Worm (Caenorhabditis elegans) whole organism, L3 larva: Measurements from ENCODE around the gene plpp-1.2.

Experiments used
- R02D3.7 ChIP-seq: fragments of 150-350 bp; optimal IDR thresholded peaks from 2 replicates; lab custom pipeline; 2014; ENCODE audit warnings: missing biosample characterization, missing genetic modification characterization
- ZK546.5 ChIP-seq: sonication (generic microtip); optimal IDR thresholded peaks from 2 replicates; lab custom pipeline; 2017; ENCODE audit warnings: missing biosample characterization, missing genetic modification characterization
- aly-2 ChIP-seq: fragments of 150-350 bp; optimal IDR thresholded peaks from 2 replicates; lab custom pipeline; 2014; ENCODE audit warnings: missing biosample characterization, missing genetic modification characterization
- ama-1 ChIP-seq: fragments of 150-350 bp; optimal IDR thresholded peaks from 2 replicates; lab custom pipeline; 2018
- ceh-16 ChIP-seq: sonication (generic microtip); optimal IDR thresholded peaks from 2 replicates; lab custom pipeline; 2017; ENCODE audit warnings: missing biosample characterization, missing genetic modification characterization
- ceh-28 ChIP-seq: fragments of 150-350 bp; optimal IDR thresholded peaks from 2 replicates; lab custom pipeline; 2014; ENCODE audit warnings: missing biosample characterization, missing genetic modification reagents, missing genetic modification characterization
- ceh-82 ChIP-seq: fragments of 150-350 bp; optimal IDR thresholded peaks from 2 replicates; lab custom pipeline; 2014; ENCODE audit warnings: missing biosample characterization, missing genetic modification characterization
- ceh-9 ChIP-seq: sonication (generic microtip); optimal IDR thresholded peaks from 2 replicates; lab custom pipeline; 2018; ENCODE audit warnings: missing biosample characterization, missing genetic modification characterization
- daf-12 ChIP-seq: fragments of 150-350 bp; optimal IDR thresholded peaks from 2 replicates; lab custom pipeline; 2014; ENCODE audit warnings: missing biosample characterization, missing genetic modification reagents, missing genetic modification characterization
- egl-27 ChIP-seq: sonication (generic microtip); optimal IDR thresholded peaks from 4 replicates; lab custom pipeline; 2017; ENCODE audit warnings: missing biosample characterization, missing genetic modification reagents, missing genetic modification characterization
- egl-5 ChIP-seq: fragments of 150-350 bp; optimal IDR thresholded peaks from 2 replicates; lab custom pipeline; 2017; ENCODE audit warnings: missing biosample characterization, missing genetic modification reagents, missing genetic modification characterization, inconsistent platforms
- elt-1 ChIP-seq: fragments of 150-350 bp; optimal IDR thresholded peaks from 2 replicates; lab custom pipeline; 2014; ENCODE audit warnings: missing biosample characterization, missing genetic modification characterization
- elt-2 ChIP-seq: sonication (generic microtip); optimal IDR thresholded peaks from 2 replicates; lab custom pipeline; 2016; ENCODE audit warnings: missing genetic modification reagents, mild to moderate bottlenecking, missing genetic modification characterization, missing compliant biosample characterization
- elt-3 ChIP-seq, 3 experiments: fragments of 150-350 bp in 1 of 3; sonication (generic microtip) in 2 of 3; optimal IDR thresholded peaks; 2 replicates in 2 of 3; 4 replicates in 1 of 3; lab custom pipeline; 2014 to 2017; ENCODE audit warnings: missing biosample characterization in 3 of 3, missing genetic modification characterization in 3 of 3
- eor-1 ChIP-seq, 2 experiments: fragments of 150-350 bp; optimal IDR thresholded peaks; 2 replicates each; lab custom pipeline; 2014 to 2018; ENCODE audit warnings: missing biosample characterization in 2 of 2, missing genetic modification characterization in 2 of 2
- fkh-10 ChIP-seq: sonication (generic microtip); optimal IDR thresholded peaks from 2 replicates; lab custom pipeline; 2017; ENCODE audit warnings: missing biosample characterization, missing genetic modification reagents, missing genetic modification characterization
- fkh-2 ChIP-seq: fragments of 150-350 bp; optimal IDR thresholded peaks from 2 replicates; lab custom pipeline; 2014; ENCODE audit warnings: missing biosample characterization, missing genetic modification reagents, missing genetic modification characterization
- fos-1 ChIP-seq: fragments of 150-350 bp; optimal IDR thresholded peaks from 2 replicates; lab custom pipeline; 2014; ENCODE audit warnings: missing biosample characterization, missing genetic modification characterization
- hmg-11 ChIP-seq: sonication (generic microtip); optimal IDR thresholded peaks from 2 replicates; lab custom pipeline; 2016; ENCODE audit warnings: missing genetic modification characterization, missing compliant biosample characterization
- jun-1 ChIP-seq: fragments of 150-350 bp; optimal IDR thresholded peaks from 2 replicates; lab custom pipeline; 2014; ENCODE audit warnings: missing biosample characterization, missing genetic modification reagents, missing genetic modification characterization
- lin-15B ChIP-seq: fragments of 150-350 bp; optimal IDR thresholded peaks from 2 replicates; lab custom pipeline; 2014; ENCODE audit warnings: missing biosample characterization, missing genetic modification characterization
- lin-39 ChIP-seq: fragments of 150-350 bp; optimal IDR thresholded peaks from 2 replicates; lab custom pipeline; 2018; ENCODE audit warnings: missing biosample characterization, missing genetic modification reagents, missing genetic modification characterization
- lsy-12 ChIP-seq: sonication (generic microtip); optimal IDR thresholded peaks from 2 replicates; lab custom pipeline; 2016; ENCODE audit warnings: mild to moderate bottlenecking, missing genetic modification characterization, missing compliant biosample characterization
- mdl-1 ChIP-seq: fragments of 150-350 bp; optimal IDR thresholded peaks from 2 replicates; lab custom pipeline; 2014; ENCODE audit warnings: missing biosample characterization, missing genetic modification characterization
- mml-1 ChIP-seq: fragments of 150-350 bp; sonication (generic microtip); optimal IDR thresholded peaks from 3 replicates; lab custom pipeline; 2014; ENCODE audit warnings: missing biosample characterization, missing genetic modification characterization
- nfya-1 ChIP-seq: sonication (generic microtip); optimal IDR thresholded peaks from 2 replicates; lab custom pipeline; 2017; ENCODE audit warnings: missing genetic modification characterization, mild to moderate bottlenecking, missing compliant biosample characterization, antibody characterized with exemption, moderate library complexity; ENCODE audit not compliant: insufficient read depth
- nhr-11 ChIP-seq: fragments of 150-350 bp; optimal IDR thresholded peaks from 2 replicates; lab custom pipeline; 2014; ENCODE audit warnings: missing biosample characterization, missing genetic modification characterization
- nhr-12 ChIP-seq: fragments of 150-350 bp; optimal IDR thresholded peaks from 2 replicates; lab custom pipeline; 2014; ENCODE audit warnings: missing biosample characterization, missing genetic modification characterization
- nhr-23 ChIP-seq: fragments of 150-350 bp; optimal IDR thresholded peaks from 2 replicates; lab custom pipeline; 2014; ENCODE audit warnings: missing biosample characterization, missing genetic modification reagents, missing genetic modification characterization
- nhr-237 ChIP-seq: fragments of 150-350 bp; optimal IDR thresholded peaks from 2 replicates; lab custom pipeline; 2014; ENCODE audit warnings: missing biosample characterization, missing genetic modification characterization
- nhr-25 ChIP-seq: sonication (generic microtip); optimal IDR thresholded peaks from 2 replicates; lab custom pipeline; 2017; ENCODE audit warnings: missing biosample characterization, missing genetic modification characterization
- nhr-28 ChIP-seq: fragments of 150-350 bp; optimal IDR thresholded peaks from 2 replicates; lab custom pipeline; 2014; ENCODE audit warnings: missing biosample characterization, missing genetic modification characterization
- nhr-43 ChIP-seq: sonication (generic microtip); optimal IDR thresholded peaks from 2 replicates; lab custom pipeline; 2016; ENCODE audit warnings: mild to moderate bottlenecking, missing genetic modification characterization, missing compliant biosample characterization; ENCODE audit not compliant: poor library complexity, severe bottlenecking
- nhr-67 ChIP-seq: fragments of 150-350 bp; optimal IDR thresholded peaks from 2 replicates; lab custom pipeline; 2014; ENCODE audit warnings: missing biosample characterization, missing genetic modification characterization
- nhr-76 ChIP-seq: fragments of 150-350 bp; sonication (generic microtip); optimal IDR thresholded peaks from 5 replicates; lab custom pipeline; 2014; ENCODE audit warnings: missing biosample characterization, missing genetic modification characterization
- nhr-77 ChIP-seq: fragments of 150-350 bp; optimal IDR thresholded peaks from 2 replicates; lab custom pipeline; 2014; ENCODE audit warnings: missing biosample characterization, missing genetic modification characterization
- pha-4 ChIP-seq: fragments of 150-350 bp; optimal IDR thresholded peaks from 2 replicates; lab custom pipeline; 2014; ENCODE audit warnings: missing biosample characterization, missing genetic modification reagents, missing genetic modification characterization
- pqm-1 ChIP-seq: fragments of 150-350 bp; optimal IDR thresholded peaks from 2 replicates; lab custom pipeline; 2017; ENCODE audit warnings: missing biosample characterization, missing genetic modification characterization, inconsistent platforms
- sea-2 ChIP-seq: fragments of 150-350 bp; sonication (generic microtip); optimal IDR thresholded peaks from 4 replicates; lab custom pipeline; 2014; ENCODE audit warnings: missing biosample characterization, missing genetic modification reagents, missing genetic modification characterization
- snpc-4 ChIP-seq: fragments of 150-350 bp; optimal IDR thresholded peaks from 2 replicates; lab custom pipeline; 2014; ENCODE audit warnings: missing biosample characterization, missing genetic modification characterization
- tbx-2 ChIP-seq: sonication (generic microtip); optimal IDR thresholded peaks from 2 replicates; lab custom pipeline; 2016; ENCODE audit warnings: mild to moderate bottlenecking, missing genetic modification characterization, missing compliant biosample characterization
- unc-39 ChIP-seq: sonication (generic microtip); optimal IDR thresholded peaks from 4 replicates; lab custom pipeline; 2017; ENCODE audit warnings: missing biosample characterization, missing genetic modification characterization
- unc-62 ChIP-seq: fragments of 150-350 bp; sonication (generic microtip); optimal IDR thresholded peaks from 4 replicates; lab custom pipeline; 2014; ENCODE audit warnings: missing biosample characterization, missing genetic modification reagents, missing genetic modification characterization
- zag-1 ChIP-seq: fragments of 150-350 bp; optimal IDR thresholded peaks from 2 replicates; lab custom pipeline; 2014; ENCODE audit warnings: missing biosample characterization, missing genetic modification characterization
- ztf-11 ChIP-seq: fragments of 150-350 bp; optimal IDR thresholded peaks from 2 replicates; lab custom pipeline; 2014; ENCODE audit warnings: missing biosample characterization, missing genetic modification characterization
- ztf-4 ChIP-seq: fragments of 150-350 bp; optimal IDR thresholded peaks from 2 replicates; lab custom pipeline; 2014; ENCODE audit warnings: missing biosample characterization, missing genetic modification characterization

plpp-1.2 gene

DNA sequence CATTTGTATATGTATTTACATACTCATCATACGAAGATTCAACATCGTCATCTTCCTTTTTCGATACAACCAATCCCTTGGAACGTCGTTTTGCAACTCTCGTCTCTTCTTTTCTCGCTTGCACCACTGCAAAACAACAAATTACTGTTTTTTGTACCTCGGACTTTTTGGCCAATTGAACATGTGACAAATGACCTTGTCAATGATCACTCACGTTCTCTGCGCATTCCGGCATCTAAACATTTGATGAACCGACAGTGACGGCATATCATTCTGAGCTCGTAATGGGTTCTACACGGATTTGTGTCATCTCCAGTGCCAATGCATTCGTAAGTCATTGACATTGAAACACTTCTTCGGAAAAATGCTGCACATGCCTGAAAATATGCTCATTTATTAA lies 37.1 kb upstream of the plpp-1.2 start:
- TF ChIP-seq snpc-4 (tag; lab: Kevin White, UChicago) (no peak), nhr-25 (peak; percentile 29), lsy-12 (tag; lab: Kevin White, UChicago) (no peak), elt-1 (tag; lab: Kevin White, UChicago) (no peak), nhr-23 (tag; lab: Kevin White, UChicago) (peak; percentile 15)
- TF ChIP-seq, all 47 proteins: peak for 2

DNA sequence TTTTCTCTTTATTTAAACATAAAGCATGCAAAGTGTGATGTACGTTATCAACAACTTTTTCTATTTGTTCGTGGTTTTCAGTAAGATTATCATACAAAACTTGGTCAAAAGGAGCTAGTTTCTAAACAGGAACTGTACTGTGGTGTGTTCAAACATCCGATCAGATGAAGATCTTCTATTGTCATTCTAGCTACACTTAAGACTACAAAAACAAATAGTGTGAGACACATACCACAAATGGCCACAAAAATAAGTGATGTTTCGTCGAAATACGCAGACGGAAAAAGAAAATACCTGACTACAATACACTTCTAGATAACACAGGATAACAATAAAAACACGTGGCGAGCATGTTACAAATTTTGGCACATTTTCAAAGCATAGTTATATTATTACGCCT lies 36.6 kb upstream of the plpp-1.2 start:
- no peak for TF ChIP-seq mdl-1 (tag; lab: Kevin White, UChicago)
- no peak for TF ChIP-seq nfya-1
- TF ChIP-seq nhr-25, result peak; percentile 52
- no peak for TF ChIP-seq nhr-77 (tag; lab: Kevin White, UChicago)
- no peak for TF ChIP-seq ztf-11
- peak; percentile 9 for TF ChIP-seq pqm-1 (tag; lab: Kevin White, UChicago)
- no peak for TF ChIP-seq fkh-2
- TF ChIP-seq unc-39 (tag; lab: Kevin White, UChicago), result no peak
- TF ChIP-seq nhr-23 (tag; lab: Kevin White, UChicago), result peak; percentile 14
- peak; percentile 53 for TF ChIP-seq elt-2 (tag; lab: Kevin White, UChicago)
- TF ChIP-seq, all 47 proteins: peak for 4

DNA sequence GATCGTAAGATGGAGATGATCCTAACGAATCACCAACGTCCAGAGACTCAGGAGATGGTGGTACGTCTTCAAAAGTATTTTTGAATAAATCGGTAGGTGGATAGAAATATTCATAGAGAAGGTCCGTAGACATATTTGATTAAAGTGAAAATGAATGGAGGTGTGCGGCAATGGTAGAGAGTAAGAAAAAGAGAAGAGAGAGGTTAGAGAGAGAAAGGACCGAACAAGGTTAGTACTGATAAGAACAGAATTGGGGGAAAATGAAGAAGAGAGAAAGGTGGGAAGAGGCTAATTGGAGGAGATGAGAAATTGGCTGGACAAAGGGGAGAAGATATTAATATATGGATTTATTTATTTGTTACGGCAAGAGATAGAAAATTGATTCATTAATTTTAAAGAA lies 35.6 kb upstream of the plpp-1.2 start, which contains the start of gene nhr-22:
TSS of gene nhr-22 (minus strand) at position 137 of the 400 bp plus-strand sequence.
- TF ChIP-seq eor-1 (tag; optimal IDR thresholded peaks at IDR 0.05; lab: Kevin White, UChicago), result no peak
- TF ChIP-seq elt-2 (tag; lab: Kevin White, UChicago), result peak; percentile 37
- no peak for TF ChIP-seq fkh-2

DNA sequence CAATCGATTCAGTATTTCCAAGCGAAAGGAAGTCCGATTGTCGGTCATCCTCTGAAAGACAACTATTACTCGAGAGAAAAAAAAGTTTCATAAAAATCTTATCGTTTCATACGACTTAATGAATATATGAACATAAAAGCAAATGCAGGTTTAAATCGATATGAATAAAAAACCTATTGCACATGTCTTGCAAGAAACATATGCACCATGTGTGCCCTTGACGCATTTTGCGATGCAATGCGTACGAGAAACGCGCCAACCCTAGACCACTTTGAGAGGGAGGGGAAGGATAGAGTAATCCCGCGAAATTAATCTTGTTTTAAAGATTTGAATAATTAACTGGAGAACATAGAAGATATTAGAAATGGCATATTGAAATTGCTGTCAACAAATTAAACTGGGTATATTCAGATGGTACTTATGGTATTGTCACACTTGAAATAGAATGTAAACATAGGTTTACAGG lies 31.9 kb upstream of the plpp-1.2 start, which contains the start of gene atg-16.2:
TSS of gene atg-16.2 (minus strand) at position 51 of the 466 bp plus-strand sequence.
- no peak for TF ChIP-seq daf-12
- TF ChIP-seq ztf-11, result no peak
- no peak for TF ChIP-seq unc-39 (tag; lab: Kevin White, UChicago)
- TF ChIP-seq elt-2 (tag; lab: Kevin White, UChicago), result peak; percentile 39
- TF ChIP-seq tbx-2 (tag; lab: Kevin White, UChicago), result no peak
- TF ChIP-seq ceh-82 (tag; lab: Kevin White, UChicago), result no peak
- TF ChIP-seq nhr-12 (tag; lab: Kevin White, UChicago), result no peak
- TF ChIP-seq egl-5, result peak; percentile 12
- TF ChIP-seq sea-2, result no peak
- no peak for TF ChIP-seq fos-1 (tag; lab: Kevin White, UChicago)
- no peak for TF ChIP-seq nhr-237 (tag; lab: Kevin White, UChicago)
- TF ChIP-seq nhr-25, result peak; percentile 71
- TF ChIP-seq pha-4 (tag; lab: Kevin White, UChicago), result peak; percentile 84
- no peak for TF ChIP-seq nhr-11 (tag; lab: Kevin White, UChicago)
- TF ChIP-seq eor-1 (tag; optimal IDR thresholded peaks at IDR 0.05; lab: Kevin White, UChicago), result no peak
- TF ChIP-seq ztf-4 (tag; lab: Kevin White, UChicago), result no peak
- TF ChIP-seq unc-62 (GFP tag; lab: Kevin White, UChicago), result no peak
- no peak for TF ChIP-seq ceh-16
- no peak for TF ChIP-seq fkh-2
- TF ChIP-seq elt-1 (tag; lab: Kevin White, UChicago), result no peak
- no peak for TF ChIP-seq ZK546.5
- no peak for TF ChIP-seq nhr-28 (tag; lab: Kevin White, UChicago)
- peak; percentile 82 for TF ChIP-seq snpc-4 (tag; lab: Kevin White, UChicago)
- TF ChIP-seq fkh-10 (GFP tag; lab: Kevin White, UChicago), result no peak
- no peak for TF ChIP-seq jun-1
- no peak for TF ChIP-seq nhr-67 (tag; lab: Kevin White, UChicago)
- no peak for TF ChIP-seq aly-2
- no peak for TF ChIP-seq egl-27 (tag; lab: Kevin White, UChicago)
- peak; percentile 42 for TF ChIP-seq lin-39 (tag; lab: Kevin White, UChicago)
- TF ChIP-seq mml-1 (tag; lab: Kevin White, UChicago), result no peak
- no peak for TF ChIP-seq elt-3 (tag; optimal IDR thresholded peaks at IDR 0.05; lab: Kevin White, UChicago)
- TF ChIP-seq ceh-9 (tag; lab: Kevin White, UChicago), result no peak
- no peak for TF ChIP-seq nhr-76 (tag; lab: Kevin White, UChicago)
- no peak for TF ChIP-seq lsy-12 (tag; lab: Kevin White, UChicago)
- no peak for TF ChIP-seq nhr-23 (tag; lab: Kevin White, UChicago)
- TF ChIP-seq nfya-1, result peak; percentile 58
- TF ChIP-seq lin-15B, result peak; percentile 64
- TF ChIP-seq mdl-1 (tag; lab: Kevin White, UChicago), result no peak
- no peak for TF ChIP-seq ceh-28 (tag; lab: Kevin White, UChicago)
- TF ChIP-seq ama-1 (lab: Kevin White, UChicago), result no peak
- peak; percentile 6 for TF ChIP-seq nhr-43 (tag; lab: Kevin White, UChicago)
- no peak for TF ChIP-seq hmg-11 (tag; lab: Kevin White, UChicago)
- no peak for TF ChIP-seq R02D3.7 (tag; lab: Kevin White, UChicago)
- no peak for TF ChIP-seq pqm-1 (tag; lab: Kevin White, UChicago)
- TF ChIP-seq nhr-77 (tag; lab: Kevin White, UChicago), result no peak
- TF ChIP-seq zag-1 (tag; lab: Kevin White, UChicago), result no peak
